Fruit fly (Drosophila melanogaster): ENCODE results near the gene CG17744.

dm6 chr3L:6976601-6977140 is 49.9 kb downstream of the CG17744 start:
- TF ChIP-seq CG8478 (optimal IDR thresholded peaks at IDR 0.05) = no peak
- no peak for TF ChIP-seq CTCF (optimal IDR thresholded peaks at IDR 0.05)
